Worm (Caenorhabditis elegans): ENCODE data around the gene phyh-1.

DNA sequence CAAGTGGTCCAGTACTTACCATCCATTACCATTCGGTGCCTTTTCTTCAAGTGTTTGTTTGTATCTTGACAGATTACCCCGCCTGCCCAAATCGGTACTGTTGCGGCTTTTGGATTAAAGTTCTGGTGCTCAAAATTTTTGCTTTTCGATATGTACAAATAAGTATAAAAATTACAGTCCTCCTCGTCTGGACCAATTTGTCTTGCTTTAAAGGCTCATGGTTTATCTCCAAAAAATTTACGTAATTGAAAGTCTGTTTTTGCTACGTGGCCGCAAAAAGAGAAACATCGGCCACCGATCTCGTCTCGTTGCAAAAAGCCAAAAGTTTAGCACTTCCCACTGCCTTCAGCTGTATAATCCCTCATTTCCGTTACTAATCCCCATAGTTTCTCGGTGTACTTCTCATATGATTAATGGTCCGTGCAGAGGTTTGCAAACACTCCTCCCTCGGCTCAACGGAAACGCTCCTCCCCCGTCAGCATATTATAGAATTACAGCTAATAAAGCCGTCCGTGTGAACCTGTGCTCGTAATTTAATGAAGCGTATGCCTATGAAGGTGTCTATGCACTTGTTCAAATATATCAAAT lies 8.2 kb upstream of the phyh-1 start:
- no peak for TF ChIP-seq egl-13 (tag; optimal IDR thresholded peaks at IDR 0.05)
- no peak for TF ChIP-seq ztf-4 (tag; optimal IDR thresholded peaks at IDR 0.05)
- TF ChIP-seq aha-1 (tag; optimal IDR thresholded peaks at IDR 0.05), result no peak
- TF ChIP-seq lin-39 (tag; optimal IDR thresholded peaks at IDR 0.05), result no peak
- no peak for TF ChIP-seq blmp-1 (tag; optimal IDR thresholded peaks at IDR 0.05)
- TF ChIP-seq lin-14 (GFP tag; optimal IDR thresholded peaks at IDR 0.05), result no peak
- no peak for TF ChIP-seq lir-3 (tag; optimal IDR thresholded peaks at IDR 0.05; ENCODE audit: poor library complexity)
- no peak for TF ChIP-seq alr-1 (tag; optimal IDR thresholded peaks at IDR 0.05; ENCODE audit: borderline replicate concordance)
- no peak for TF ChIP-seq ama-1 (optimal IDR thresholded peaks at IDR 0.05)
- no peak for TF ChIP-seq mdl-1 (tag; optimal IDR thresholded peaks at IDR 0.05)
- TF ChIP-seq nhr-90 (tag; optimal IDR thresholded peaks at IDR 0.05; ENCODE audit: poor library complexity), result no peak

All from whole organism, L1 larva.